Worm (Caenorhabditis elegans) whole organism, L1 larva: Measurements from ENCODE around the gene srlf-10.

Experiments used
- C04F5.9 ChIP-seq: sonication (generic microtip); optimal IDR thresholded peaks from 2 replicates; lab custom pipeline; 2016; ENCODE audit warnings: missing genetic modification characterization, missing compliant biosample characterization
- C16A3.4 ChIP-seq: fragments of 150-350 bp; optimal IDR thresholded peaks from 2 replicates; lab custom pipeline; 2014; ENCODE audit warnings: missing biosample characterization, missing genetic modification characterization
- F16B12.6 ChIP-seq: fragments of 150-350 bp; optimal IDR thresholded peaks from 2 replicates; lab custom pipeline; 2014; ENCODE audit warnings: missing biosample characterization, missing genetic modification characterization
- Y116A8C.19 ChIP-seq: sonication (generic microtip); optimal IDR thresholded peaks from 2 replicates; lab custom pipeline; 2016; ENCODE audit warnings: missing compliant biosample characterization, missing genetic modification characterization, borderline replicate concordance
- aly-2 ChIP-seq: fragments of 150-350 bp; optimal IDR thresholded peaks from 2 replicates; lab custom pipeline; 2014; ENCODE audit warnings: missing biosample characterization, missing genetic modification characterization
- ama-1 ChIP-seq: fragments of 150-350 bp; optimal IDR thresholded peaks from 2 replicates; lab custom pipeline; 2014
- blmp-1 ChIP-seq: fragments of 150-350 bp; optimal IDR thresholded peaks from 2 replicates; lab custom pipeline; 2014; ENCODE audit warnings: missing biosample characterization, missing genetic modification characterization
- ceh-8 ChIP-seq: fragments of 200-800 bp; sonication (Bioruptor generic); optimal IDR thresholded peaks from 2 replicates; lab custom pipeline; 2018; ENCODE audit warnings: mild to moderate bottlenecking, missing genetic modification characterization, moderate library complexity, missing compliant biosample characterization
- ceh-88 ChIP-seq: fragments of 200-800 bp; sonication (Bioruptor generic); IDR thresholded peaks from 2 replicates; pipeline ENCODE4 v1.3.6; 2022; ENCODE audit warnings: missing genetic modification characterization, missing compliant biosample characterization
- ces-1 ChIP-seq: fragments of 150-350 bp; optimal IDR thresholded peaks from 2 replicates; lab custom pipeline; 2014; ENCODE audit warnings: missing biosample characterization, missing genetic modification reagents, missing genetic modification characterization
- dpl-1 ChIP-seq, 3 experiments: fragments of 150-350 bp in 2 of 3; sonication (generic microtip) in 1 of 3; optimal IDR thresholded peaks; 2 replicates each; lab custom pipeline; 2014 to 2017; ENCODE audit warnings: missing biosample characterization in 3 of 3, missing genetic modification characterization in 3 of 3, missing genetic modification reagents in 3 of 3
- efl-1 ChIP-seq, 4 experiments: fragments of 150-350 bp; optimal IDR thresholded peaks in 3 of 4; peaks in 1 of 4; 1 replicate in 1 of 4; 2 replicates in 3 of 4; lab custom pipeline; 2014; ENCODE audit warnings: missing biosample characterization in 2 of 4, missing genetic modification characterization in 2 of 4, missing genetic modification reagents in 2 of 4
- efl-3 ChIP-seq: fragments of 200-800 bp; sonication (Bioruptor generic); optimal IDR thresholded peaks from 2 replicates; lab custom pipeline; 2018; ENCODE audit warnings: mild to moderate bottlenecking, missing genetic modification characterization, missing compliant biosample characterization
- egl-27 ChIP-seq, 2 experiments: fragments of 150-350 bp in 1 of 2; sonication (generic microtip); optimal IDR thresholded peaks; 3 replicates each; lab custom pipeline; 2017 to 2018; ENCODE audit warnings: missing biosample characterization in 2 of 2, missing genetic modification characterization in 2 of 2, missing genetic modification reagents in 2 of 2
- elt-3 ChIP-seq, 6 experiments: fragments of 150-350 bp in 1 of 6; sonication (generic microtip); optimal IDR thresholded peaks; 2 replicates each; lab custom pipeline; 2017 to 2018; ENCODE audit warnings: missing biosample characterization in 6 of 6, missing genetic modification characterization in 6 of 6, inconsistent platforms in 1 of 6
- fkh-4 ChIP-seq: sonication (generic microtip); optimal IDR thresholded peaks from 2 replicates; lab custom pipeline; 2016; ENCODE audit warnings: missing compliant biosample characterization, missing genetic modification characterization, borderline replicate concordance
- fkh-8 ChIP-seq: sonication (generic microtip); optimal IDR thresholded peaks from 2 replicates; lab custom pipeline; 2016; ENCODE audit warnings: mild to moderate bottlenecking, missing genetic modification characterization, missing compliant biosample characterization
- fos-1 ChIP-seq: fragments of 150-350 bp; optimal IDR thresholded peaks from 2 replicates; lab custom pipeline; 2014; ENCODE audit warnings: missing biosample characterization, missing genetic modification characterization
- hlh-4 ChIP-seq: sonication (generic microtip); optimal IDR thresholded peaks from 2 replicates; lab custom pipeline; 2016; ENCODE audit warnings: mild to moderate bottlenecking, missing genetic modification characterization, missing compliant biosample characterization
- hpl-2 ChIP-seq: fragments of 150-350 bp; optimal IDR thresholded peaks from 2 replicates; lab custom pipeline; 2014; ENCODE audit warnings: missing biosample characterization, missing genetic modification reagents, missing genetic modification characterization
- irx-1 ChIP-seq: sonication (generic microtip); optimal IDR thresholded peaks from 2 replicates; lab custom pipeline; 2016; ENCODE audit warnings: missing genetic modification characterization, missing compliant biosample characterization
- isw-1 ChIP-seq: fragments of 200-800 bp; sonication (Bioruptor generic); IDR thresholded peaks from 2 replicates; pipeline ENCODE4 v1.3.6; 2022; ENCODE audit warnings: missing genetic modification characterization, missing compliant biosample characterization
- jun-1 ChIP-seq: fragments of 150-350 bp; optimal IDR thresholded peaks from 2 replicates; lab custom pipeline; 2014; ENCODE audit warnings: missing biosample characterization, missing genetic modification reagents, missing genetic modification characterization
- lin-13 ChIP-seq: fragments of 150-350 bp; optimal IDR thresholded peaks from 2 replicates; lab custom pipeline; 2014; ENCODE audit warnings: missing biosample characterization, missing genetic modification reagents, missing genetic modification characterization
- lin-15B ChIP-seq: fragments of 150-350 bp; sonication (generic microtip); optimal IDR thresholded peaks from 3 replicates; lab custom pipeline; 2014; ENCODE audit warnings: missing biosample characterization, missing genetic modification characterization
- lin-35 ChIP-seq, 2 experiments: fragments of 150-350 bp; optimal IDR thresholded peaks; 2 replicates each; lab custom pipeline; 2014; ENCODE audit warnings: missing biosample characterization in 2 of 2, missing genetic modification characterization in 2 of 2, missing genetic modification reagents in 2 of 2
- lir-3 ChIP-seq: sonication (generic microtip); optimal IDR thresholded peaks from 2 replicates; lab custom pipeline; 2016; ENCODE audit warnings: mild to moderate bottlenecking, missing genetic modification characterization, moderate library complexity, missing compliant biosample characterization; ENCODE audit not compliant: poor library complexity
- mdl-1 ChIP-seq, 2 experiments: fragments of 150-350 bp; optimal IDR thresholded peaks; 2 replicates each; lab custom pipeline; 2014 to 2017; ENCODE audit warnings: missing biosample characterization in 2 of 2, missing genetic modification characterization in 2 of 2, inconsistent platforms in 1 of 2
- mep-1 ChIP-seq: fragments of 150-350 bp; optimal IDR thresholded peaks from 2 replicates; lab custom pipeline; 2014; ENCODE audit warnings: missing biosample characterization, missing genetic modification characterization
- nhr-11 ChIP-seq: fragments of 150-350 bp; optimal IDR thresholded peaks from 2 replicates; lab custom pipeline; 2014; ENCODE audit warnings: missing biosample characterization, missing genetic modification characterization
- nhr-12 ChIP-seq: sonication (generic microtip); optimal IDR thresholded peaks from 2 replicates; lab custom pipeline; 2017; ENCODE audit warnings: missing biosample characterization, missing genetic modification characterization
- nhr-20 ChIP-seq: sonication (generic microtip); optimal IDR thresholded peaks from 2 replicates; lab custom pipeline; 2016; ENCODE audit warnings: mild to moderate bottlenecking, missing genetic modification characterization, missing compliant biosample characterization
- nhr-237 ChIP-seq: fragments of 150-350 bp; optimal IDR thresholded peaks from 2 replicates; lab custom pipeline; 2014; ENCODE audit warnings: missing biosample characterization, missing genetic modification characterization
- nhr-28 ChIP-seq: fragments of 150-350 bp; optimal IDR thresholded peaks from 2 replicates; lab custom pipeline; 2014; ENCODE audit warnings: missing biosample characterization, missing genetic modification characterization
- nhr-71 ChIP-seq: sonication (generic microtip); optimal IDR thresholded peaks from 2 replicates; lab custom pipeline; 2016; ENCODE audit warnings: mild to moderate bottlenecking, missing genetic modification characterization, moderate library complexity, missing compliant biosample characterization
- nhr-77 ChIP-seq: fragments of 150-350 bp; optimal IDR thresholded peaks from 2 replicates; lab custom pipeline; 2014; ENCODE audit warnings: missing biosample characterization, missing genetic modification characterization
- nhr-85 ChIP-seq: sonication (generic microtip); peaks from one replicate; lab custom pipeline; 2016; ENCODE audit warnings: missing genetic modification characterization, inconsistent platforms, missing compliant biosample characterization
- nhr-90 ChIP-seq: sonication (generic microtip); optimal IDR thresholded peaks from 2 replicates; lab custom pipeline; 2016; ENCODE audit warnings: mild to moderate bottlenecking, missing genetic modification characterization, missing compliant biosample characterization; ENCODE audit not compliant: poor library complexity
- pax-3 ChIP-seq: fragments of 200-800 bp; sonication (Bioruptor generic); optimal IDR thresholded peaks from 2 replicates; lab custom pipeline; 2018; ENCODE audit warnings: mild to moderate bottlenecking, missing genetic modification characterization, moderate library complexity, missing compliant biosample characterization
- pqm-1 ChIP-seq: sonication (generic microtip); optimal IDR thresholded peaks from 3 replicates; lab custom pipeline; 2017; ENCODE audit warnings: missing biosample characterization, missing genetic modification characterization
- rnt-1 ChIP-seq: sonication (generic microtip); optimal IDR thresholded peaks from 2 replicates; lab custom pipeline; 2016; ENCODE audit warnings: mild to moderate bottlenecking, missing genetic modification characterization, moderate library complexity, missing compliant biosample characterization
- skn-1 ChIP-seq: fragments of 150-350 bp; optimal IDR thresholded peaks from 2 replicates; lab custom pipeline; 2014; ENCODE audit warnings: missing biosample characterization, missing genetic modification characterization
- snpc-4 ChIP-seq: fragments of 150-350 bp; optimal IDR thresholded peaks from 2 replicates; lab custom pipeline; 2014; ENCODE audit warnings: missing biosample characterization, missing genetic modification characterization
- sox-4 ChIP-seq: sonication (generic microtip); optimal IDR thresholded peaks from 2 replicates; lab custom pipeline; 2016; ENCODE audit warnings: missing genetic modification characterization, missing compliant biosample characterization
- sptf-1 ChIP-seq: fragments of 150-350 bp; optimal IDR thresholded peaks from 2 replicates; lab custom pipeline; 2014; ENCODE audit warnings: missing biosample characterization, missing genetic modification characterization
- tbx-2 ChIP-seq: sonication (generic microtip); optimal IDR thresholded peaks from 2 replicates; lab custom pipeline; 2016; ENCODE audit warnings: missing genetic modification characterization, missing compliant biosample characterization
- unc-130 ChIP-seq: fragments of 150-350 bp; optimal IDR thresholded peaks from 2 replicates; lab custom pipeline; 2017; ENCODE audit warnings: missing biosample characterization, missing genetic modification characterization, inconsistent platforms
- unc-30 ChIP-seq: sonication (generic microtip); optimal IDR thresholded peaks from 2 replicates; lab custom pipeline; 2017; ENCODE audit warnings: missing biosample characterization, missing genetic modification characterization
- unc-86 ChIP-seq: sonication (generic microtip); optimal IDR thresholded peaks from 2 replicates; lab custom pipeline; 2016; ENCODE audit warnings: missing genetic modification characterization, missing compliant biosample characterization
- zip-4 ChIP-seq: fragments of 200-800 bp; sonication (Bioruptor generic); optimal IDR thresholded peaks from 2 replicates; lab custom pipeline; 2018; ENCODE audit warnings: mild to moderate bottlenecking, missing genetic modification characterization, moderate library complexity, missing compliant biosample characterization
- ztf-11 ChIP-seq, 2 experiments: sonication (generic microtip); optimal IDR thresholded peaks; 2 replicates each; lab custom pipeline; 2016 to 2017; ENCODE audit warnings: missing genetic modification characterization in 2 of 2, missing biosample characterization in 1 of 2, missing compliant biosample characterization in 1 of 2

Gene srlf-10

ce11 chrIII:13418975-13419374, 17.0 kb downstream of the srlf-10 start:
- TF ChIP-seq isw-1 (no peak), tbx-2 (tag; lab: Kevin White, UChicago) (no peak), jun-1 (tag; lab: Kevin White, UChicago) (no peak), lin-15B (tag; lab: Kevin White, UChicago) (no peak), dpl-1 (GFP tag; optimal IDR thresholded peaks at IDR 0.05; lab: Kevin White, UChicago) (no peak), unc-86 (tag; lab: Kevin White, UChicago) (no peak), skn-1 (no peak), unc-30 (no peak), sox-4 (no peak), nhr-28 (tag; lab: Kevin White, UChicago) (no peak), nhr-77 (tag; lab: Kevin White, UChicago) (no peak), fkh-8 (tag; lab: Kevin White, UChicago) (no peak), sptf-1 (tag; lab: Kevin White, UChicago) (no peak), nhr-12 (tag; lab: Kevin White, UChicago) (no peak), efl-3 (GFP tag; lab: Kevin White, UChicago) (no peak)
- TF ChIP-seq, all 84 proteins: peak for 0

DNA sequence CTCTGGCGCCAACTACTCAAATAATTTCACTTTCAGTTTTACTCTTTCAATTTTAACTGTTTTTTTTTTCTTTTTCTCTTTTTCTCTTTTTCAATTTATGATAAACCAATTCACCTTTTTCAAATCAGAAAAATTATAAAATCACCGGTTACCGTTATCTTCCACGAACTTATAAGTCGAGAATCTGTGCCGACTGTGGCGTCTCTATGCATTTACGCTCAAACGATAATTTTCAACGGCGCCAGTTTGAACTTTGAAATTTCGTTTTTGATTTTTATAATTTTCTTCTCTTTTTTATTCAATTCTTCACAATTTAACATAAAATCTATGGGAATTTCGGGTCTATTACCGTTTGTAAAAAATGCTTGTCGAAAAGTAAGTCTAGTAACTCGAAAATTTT, 21.4 kb downstream of the srlf-10 start, which contains the start of gene exo-1:
Gene exo-1, plus strand, starts transcription at position 101 of the 400 bp plus-strand sequence.
- no peak for TF ChIP-seq zip-4 (GFP tag; lab: Kevin White, UChicago)
- TF ChIP-seq efl-3 (GFP tag; lab: Kevin White, UChicago): no peak
- TF ChIP-seq irx-1 (tag; lab: Kevin White, UChicago): no peak
- TF ChIP-seq pqm-1 (tag; lab: Kevin White, UChicago): no peak
- TF ChIP-seq mdl-1 (tag; optimal IDR thresholded peaks at IDR 0.05; lab: Kevin White, UChicago): peak in 1 of 2 experiments; percentile 18
- TF ChIP-seq fkh-8 (tag; lab: Kevin White, UChicago): peak; percentile 7
- TF ChIP-seq lir-3: peak; percentile 50
- TF ChIP-seq fkh-4 (tag; lab: Kevin White, UChicago): no peak
- TF ChIP-seq elt-3 (tag; optimal IDR thresholded peaks at IDR 0.05; lab: Kevin White, UChicago): peak in 3 of 6 experiments; percentile 40 to 89 (median 45)
- TF ChIP-seq nhr-85 (tag; lab: Kevin White, UChicago): peak; percentile 71
- TF ChIP-seq ama-1 (lab: Kevin White, UChicago): no peak
- TF ChIP-seq C04F5.9 (tag; lab: Kevin White, UChicago): no peak
- no peak for TF ChIP-seq hlh-4 (tag; lab: Kevin White, UChicago)
- no peak for TF ChIP-seq nhr-11 (tag; lab: Kevin White, UChicago)
- TF ChIP-seq C16A3.4 (tag; lab: Kevin White, UChicago): peak; percentile 95
- peak in 1 of 2 experiments; percentile 35 for TF ChIP-seq ztf-11 (tag; optimal IDR thresholded peaks at IDR 0.05; lab: Kevin White, UChicago)
- TF ChIP-seq unc-86 (tag; lab: Kevin White, UChicago): no peak
- TF ChIP-seq hpl-2 (GFP tag; lab: Kevin White, UChicago): no peak
- TF ChIP-seq nhr-237 (tag; lab: Kevin White, UChicago): no peak
- peak; percentile 67 to 92 for TF ChIP-seq efl-1 (optimal IDR thresholded peaks at IDR 0.05; lab: Kevin White, UChicago)
- peak; percentile 87 to 99 for TF ChIP-seq efl-1 (GFP tag; optimal IDR thresholded peaks at IDR 0.05 in 1 of 2; lab: Kevin White, UChicago)
- TF ChIP-seq ces-1 (GFP tag; lab: Kevin White, UChicago): no peak
- TF ChIP-seq F16B12.6 (tag; lab: Kevin White, UChicago): peak; percentile 65
- TF ChIP-seq sptf-1 (tag; lab: Kevin White, UChicago): no peak
- no peak for TF ChIP-seq unc-30
- TF ChIP-seq mep-1 (tag; lab: Kevin White, UChicago): peak; percentile 10
- peak; percentile 65 for TF ChIP-seq nhr-77 (tag; lab: Kevin White, UChicago)
- TF ChIP-seq tbx-2 (tag; lab: Kevin White, UChicago): peak; percentile 2
- no peak for TF ChIP-seq aly-2 (tag; lab: Kevin White, UChicago)
- peak; percentile 2 for TF ChIP-seq fos-1 (tag; lab: Kevin White, UChicago)
- no peak for TF ChIP-seq snpc-4 (tag; lab: Kevin White, UChicago)
- TF ChIP-seq jun-1 (tag; lab: Kevin White, UChicago): no peak
- peak; percentile 52 for TF ChIP-seq nhr-90
- peak; percentile 61 for TF ChIP-seq nhr-71 (tag; lab: Kevin White, UChicago)
- TF ChIP-seq pax-3 (tag; lab: Kevin White, UChicago): peak; percentile 2
- no peak for TF ChIP-seq Y116A8C.19 (tag; lab: Kevin White, UChicago)
- peak; percentile 77 for TF ChIP-seq unc-130
- no peak for TF ChIP-seq ceh-88 (GFP tag; lab: Robert Waterston, UW)
- no peak for TF ChIP-seq egl-27 (tag; optimal IDR thresholded peaks at IDR 0.05; lab: Kevin White, UChicago)
- peak; percentile 82 for TF ChIP-seq blmp-1 (tag; lab: Kevin White, UChicago)
- peak; percentile 58 for TF ChIP-seq lin-13
- TF ChIP-seq ceh-8 (GFP tag; lab: Kevin White, UChicago): no peak
- TF ChIP-seq rnt-1: peak; percentile 50
- peak; percentile 83 to 98 for TF ChIP-seq lin-35 (GFP tag; optimal IDR thresholded peaks at IDR 0.05; lab: Kevin White, UChicago)
- peak; percentile 43 for TF ChIP-seq nhr-20
